Fruit fly (Drosophila melanogaster) whole organism, embryonic: ENCODE data around the gene mldr.
A peak's percentile ranks its signal among the peaks of the same experiment; 100 is the strongest.

Source experiments
- ATbp ChIP-seq: fragments of 200-800 bp; sonication (Bioruptor generic); optimal IDR thresholded peaks from 2 replicates; lab custom pipeline; 2017; ENCODE audit warnings: missing biosample characterization, mild to moderate bottlenecking, missing genetic modification characterization, missing genetic modification reagents
- B-H2 ChIP-seq: fragments of 200-800 bp; sonication (Bioruptor generic); optimal IDR thresholded peaks from 2 replicates; lab custom pipeline; 2018; ENCODE audit warnings: missing biosample characterization, mild to moderate bottlenecking, missing genetic modification characterization
- CG10267 ChIP-seq: fragments of 200-800 bp; sonication (Bioruptor generic); optimal IDR thresholded peaks from 2 replicates; lab custom pipeline; 2018; ENCODE audit warnings: missing biosample characterization, mild to moderate bottlenecking, missing genetic modification characterization, moderate library complexity
- CG11504 ChIP-seq: fragments of 200-800 bp; sonication (Bioruptor generic); optimal IDR thresholded peaks from 3 replicates; lab custom pipeline; 2019; ENCODE audit warnings: missing biosample characterization, mild to moderate bottlenecking, missing genetic modification characterization, moderate library complexity
- CG12659 ChIP-seq: fragments of 200-800 bp; sonication (Bioruptor generic); optimal IDR thresholded peaks from 3 replicates; lab custom pipeline; 2017; ENCODE audit warnings: mild to moderate bottlenecking, missing biosample characterization, missing genetic modification reagents, missing genetic modification characterization
- CG12744 ChIP-seq: fragments of 200-800 bp; sonication (Bioruptor generic); optimal IDR thresholded peaks from 2 replicates; lab custom pipeline; 2016; ENCODE audit warnings: missing biosample characterization, missing genetic modification characterization
- CG12769 ChIP-seq: fragments of 200-800 bp; sonication (Bioruptor generic); optimal IDR thresholded peaks from 2 replicates; lab custom pipeline; 2019; ENCODE audit warnings: missing biosample characterization, mild to moderate bottlenecking, missing genetic modification characterization, moderate library complexity
- CG14050 ChIP-seq: fragments of 200-800 bp; sonication (Bioruptor generic); IDR thresholded peaks from 3 replicates; pipeline ENCODE4 v1.3.6; 2022; ENCODE audit warnings: missing biosample characterization, missing genetic modification characterization
- CG14667 ChIP-seq: fragments of 200-800 bp; sonication (Bioruptor generic); IDR thresholded peaks from 2 replicates; pipeline ENCODE4 v1.3.6; 2022; ENCODE audit warnings: missing biosample characterization, missing genetic modification characterization
- CG15269 ChIP-seq: fragments of 200-800 bp; sonication (Bioruptor generic); optimal IDR thresholded peaks from 2 replicates; lab custom pipeline; 2018; ENCODE audit warnings: missing biosample characterization, mild to moderate bottlenecking, missing genetic modification characterization, moderate library complexity
- CG17385 ChIP-seq: fragments of 200-800 bp; sonication (Bioruptor generic); optimal IDR thresholded peaks from 3 replicates; lab custom pipeline; 2018; ENCODE audit warnings: missing biosample characterization, mild to moderate bottlenecking, missing genetic modification characterization
- CG2199 ChIP-seq: fragments of 200-800 bp; sonication (Bioruptor generic); IDR thresholded peaks from 3 replicates; pipeline ENCODE4 v1.3.6; 2022; ENCODE audit warnings: missing biosample characterization, missing genetic modification characterization
- CG34376 ChIP-seq: fragments of 200-800 bp; sonication (Bioruptor generic); optimal IDR thresholded peaks from 2 replicates; lab custom pipeline; 2018; ENCODE audit warnings: missing biosample characterization, mild to moderate bottlenecking, missing genetic modification characterization
- CG4328 ChIP-seq: fragments of 200-800 bp; sonication (Bioruptor generic); optimal IDR thresholded peaks from 3 replicates; lab custom pipeline; 2017; ENCODE audit warnings: missing biosample characterization, missing genetic modification reagents, missing genetic modification characterization
- CG4617 ChIP-seq: fragments of 200-800 bp; sonication (Bioruptor generic); optimal IDR thresholded peaks from 3 replicates; lab custom pipeline; 2016; ENCODE audit warnings: missing biosample characterization, missing genetic modification characterization, borderline replicate concordance
- CG6272 ChIP-seq: fragments of 200-800 bp; sonication (Bioruptor generic); IDR thresholded peaks from 2 replicates; pipeline ENCODE4 v1.3.6; 2022; ENCODE audit warnings: missing biosample characterization, missing genetic modification characterization
- CG7556 ChIP-seq: fragments of 200-800 bp; sonication (Bioruptor generic); optimal IDR thresholded peaks from 2 replicates; lab custom pipeline; 2017; ENCODE audit warnings: missing biosample characterization, mild to moderate bottlenecking, missing genetic modification characterization
- CG9817 ChIP-seq: fragments of 200-800 bp; sonication (Bioruptor generic); optimal IDR thresholded peaks from 2 replicates; lab custom pipeline; 2018; ENCODE audit warnings: missing biosample characterization, mild to moderate bottlenecking, missing genetic modification characterization, moderate library complexity
- CG9876 ChIP-seq: fragments of 200-800 bp; sonication (Bioruptor generic); optimal IDR thresholded peaks from 2 replicates; lab custom pipeline; 2016; ENCODE audit warnings: missing biosample characterization, missing genetic modification characterization
- Camta ChIP-seq: fragments of 200-800 bp; sonication (Bioruptor generic); optimal IDR thresholded peaks from 2 replicates; lab custom pipeline; 2016; ENCODE audit warnings: missing biosample characterization, missing genetic modification characterization
- D19B ChIP-seq: fragments of 200-800 bp; sonication (Bioruptor generic); optimal IDR thresholded peaks from 2 replicates; lab custom pipeline; 2017; ENCODE audit warnings: missing biosample characterization, mild to moderate bottlenecking, missing genetic modification characterization
- Deaf1 ChIP-seq: fragments of 200-800 bp; optimal IDR thresholded peaks from 3 replicates; lab custom pipeline; 2019; ENCODE audit warnings: missing biosample characterization, mild to moderate bottlenecking, missing genetic modification characterization, moderate library complexity
- Elba2 ChIP-seq: fragments of 200-800 bp; sonication (Bioruptor generic); optimal IDR thresholded peaks from 3 replicates; lab custom pipeline; 2016; ENCODE audit warnings: missing biosample characterization, missing genetic modification characterization
- Ets65A ChIP-seq: fragments of 200-800 bp; sonication (Bioruptor generic); peaks from one replicate; lab custom pipeline; 2016; ENCODE audit warnings: missing biosample characterization, missing genetic modification characterization
- MBD-R2 ChIP-seq: fragments of 200-800 bp; sonication (Bioruptor generic); IDR thresholded peaks from 2 replicates; pipeline ENCODE4 v1.3.6; 2022; ENCODE audit warnings: missing biosample characterization, missing genetic modification characterization
- MESR4 ChIP-seq: fragments of 200-800 bp; sonication (Bioruptor generic); optimal IDR thresholded peaks from 2 replicates; lab custom pipeline; 2018; ENCODE audit warnings: missing biosample characterization, mild to moderate bottlenecking, missing genetic modification characterization, moderate library complexity
- NC2α ChIP-seq: fragments of 200-800 bp; sonication (Bioruptor generic); optimal IDR thresholded peaks from 2 replicates; lab custom pipeline; 2016; ENCODE audit warnings: missing biosample characterization, missing genetic modification characterization
- Nf-YC ChIP-seq: fragments of 200-800 bp; optimal IDR thresholded peaks from 3 replicates; lab custom pipeline; 2019; ENCODE audit warnings: missing biosample characterization, mild to moderate bottlenecking, missing genetic modification characterization, moderate library complexity
- Opbp ChIP-seq: fragments of 200-800 bp; sonication (Bioruptor generic); IDR thresholded peaks from 3 replicates; pipeline ENCODE4 v1.3.6; 2022; ENCODE audit warnings: missing biosample characterization, missing genetic modification characterization; ENCODE audit not compliant: partially characterized antibody
- Ptx1 ChIP-seq: fragments of 200-800 bp; sonication (Bioruptor generic); IDR thresholded peaks from 2 replicates; pipeline ENCODE4 v1.3.6; 2022; ENCODE audit warnings: missing biosample characterization, missing genetic modification characterization
- Tbp ChIP-seq: fragments of >200 bp; optimal IDR thresholded peaks from 2 replicates; lab custom pipeline; 2018; ENCODE audit warnings: missing biosample characterization, missing genetic modification characterization
- Usf ChIP-seq: fragments of 200-800 bp; sonication (Bioruptor generic); optimal IDR thresholded peaks from 2 replicates; lab custom pipeline; 2017; ENCODE audit warnings: missing genotype, missing biosample characterization, missing genetic modification characterization
- caup ChIP-seq: fragments of 200-800 bp; sonication (Bioruptor generic); optimal IDR thresholded peaks from 3 replicates; lab custom pipeline; 2017; ENCODE audit warnings: missing biosample characterization, mild to moderate bottlenecking, missing genetic modification characterization, moderate library complexity; ENCODE audit not compliant: severe bottlenecking
- crp ChIP-seq, 2 experiments: fragments of 200-800 bp; sonication (Bioruptor generic); optimal IDR thresholded peaks; 2 replicates in 1 of 2; 3 replicates in 1 of 2; lab custom pipeline; 2017; ENCODE audit warnings: missing biosample characterization in 2 of 2, missing genetic modification characterization in 2 of 2, mild to moderate bottlenecking in 1 of 2, moderate library complexity in 1 of 2
- fu2 ChIP-seq: fragments of 200-800 bp; sonication (Bioruptor generic); optimal IDR thresholded peaks from 2 replicates; lab custom pipeline; 2016; ENCODE audit warnings: missing biosample characterization, missing genetic modification characterization
- gem ChIP-seq: fragments of 200-800 bp; sonication (Bioruptor generic); optimal IDR thresholded peaks from 2 replicates; lab custom pipeline; 2019; ENCODE audit warnings: missing biosample characterization, mild to moderate bottlenecking, missing genetic modification characterization, moderate library complexity
- hb ChIP-seq: fragments of 200-800 bp; sonication (Bioruptor generic); IDR thresholded peaks from 3 replicates; pipeline ENCODE4 v1.3.6; 2022; ENCODE audit warnings: missing biosample characterization, missing genetic modification characterization; ENCODE audit not compliant: partially characterized antibody
- hbn ChIP-seq: fragments of 200-800 bp; sonication (Bioruptor generic); IDR thresholded peaks from 2 replicates; pipeline ENCODE4 v1.3.6; 2022; ENCODE audit warnings: missing biosample characterization, missing genetic modification characterization; ENCODE audit not compliant: partially characterized antibody
- kay ChIP-seq: fragments of 200-800 bp; sonication (Bioruptor generic); optimal IDR thresholded peaks from 2 replicates; lab custom pipeline; 2016; ENCODE audit warnings: missing biosample characterization, missing genetic modification characterization
- kni ChIP-seq: fragments of 200-800 bp; sonication (Bioruptor generic); optimal IDR thresholded peaks from 3 replicates; lab custom pipeline; 2017; ENCODE audit warnings: mild to moderate bottlenecking, missing biosample characterization, missing genetic modification reagents, missing genetic modification characterization
- maf-S ChIP-seq: fragments of 200-800 bp; sonication (Bioruptor generic); optimal IDR thresholded peaks from 2 replicates; lab custom pipeline; 2016; ENCODE audit warnings: missing biosample characterization, missing genetic modification characterization
- nom ChIP-seq: fragments of 200-800 bp; sonication (Bioruptor generic); optimal IDR thresholded peaks from 2 replicates; lab custom pipeline; 2017; ENCODE audit warnings: missing biosample characterization, missing genetic modification characterization, mild to moderate bottlenecking, moderate library complexity, missing genetic modification reagents
- pan ChIP-seq, 4 experiments: fragments of >200 bp in 3 of 4; fragments of 200-800 bp in 1 of 4; sonication (Bioruptor generic) in 1 of 4; optimal IDR thresholded peaks in 3 of 4; IDR thresholded peaks in 1 of 4; 2 replicates each; pipeline versions ENCODE4 v1.3.6 to Lab custom; 2017 to 2022; ENCODE audit warnings: missing biosample characterization in 2 of 4, missing genetic modification characterization in 2 of 4, mixed read lengths in 1 of 4
- psq ChIP-seq: fragments of 200-800 bp; sonication (Bioruptor generic); optimal IDR thresholded peaks from 2 replicates; lab custom pipeline; 2017; ENCODE audit warnings: missing biosample characterization, missing genetic modification characterization
- sd ChIP-seq: fragments of 200-800 bp; sonication (Bioruptor generic); optimal IDR thresholded peaks from 3 replicates; lab custom pipeline; 2018; ENCODE audit warnings: missing biosample characterization, mild to moderate bottlenecking, missing genetic modification characterization, moderate library complexity
- slbo ChIP-seq: fragments of 200-800 bp; sonication (Bioruptor generic); IDR thresholded peaks from 2 replicates; pipeline ENCODE4 v1.3.6; 2022; ENCODE audit warnings: missing biosample characterization, missing genetic modification characterization
- tna ChIP-seq: fragments of 200-800 bp; sonication (Bioruptor generic); IDR thresholded peaks from 2 replicates; pipeline ENCODE4 v1.3.6; 2022; ENCODE audit warnings: missing biosample characterization, missing genetic modification characterization; ENCODE audit not compliant: partially characterized antibody
- trem ChIP-seq: fragments of 200-800 bp; optimal IDR thresholded peaks from 3 replicates; lab custom pipeline; 2019; ENCODE audit warnings: missing biosample characterization, mild to moderate bottlenecking, missing genetic modification characterization, moderate library complexity

mldr gene

DNA sequence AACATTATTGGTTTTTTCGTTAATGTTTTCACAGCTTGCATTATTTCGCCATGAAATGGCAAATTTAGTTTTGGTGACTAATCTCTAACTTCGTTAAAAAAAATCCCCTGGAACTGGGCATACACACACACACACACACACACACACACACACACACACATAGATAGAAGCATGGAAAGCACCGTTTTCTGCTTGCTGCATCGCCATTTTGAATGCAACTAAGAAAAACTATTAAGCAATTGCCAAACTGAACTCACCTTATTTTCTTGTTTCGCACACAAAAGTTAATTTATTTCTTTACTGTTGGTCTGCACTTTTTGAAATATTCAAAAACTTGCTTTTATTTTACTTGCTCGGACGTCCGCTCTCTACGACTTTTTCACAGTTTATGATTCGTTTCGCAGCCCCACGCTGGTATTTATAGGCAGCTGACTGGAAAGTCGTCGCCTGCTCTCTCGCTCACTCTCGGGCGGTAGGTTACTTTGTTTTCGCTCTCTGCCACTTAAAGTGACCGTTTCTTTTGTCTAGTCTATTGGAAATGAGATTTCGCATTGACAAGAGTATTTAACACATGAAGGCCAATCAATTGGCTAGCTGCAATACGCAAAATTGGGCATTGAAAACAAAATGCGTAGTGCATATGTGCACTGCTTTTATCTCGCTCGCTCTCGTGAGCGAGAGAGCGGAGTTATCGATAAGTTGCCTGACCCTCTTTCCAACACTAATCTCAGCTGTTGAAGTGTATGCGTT lies 12.0 kb upstream of the mldr start (continued):
- TF ChIP-seq B-H2 (no peak), CG2199 (GFP tag; lab: Robert Waterston, UW) (0 out of 3 replicates have a peak, but pooled peaks have one; percentile 46), CG4328 (GFP tag; lab: Kevin White, UChicago) (no peak), gem (no peak), CG12769 (no peak), maf-S (GFP tag; lab: Kevin White, UChicago) (peak; percentile 1), Deaf1 (tag; lab: Kevin White, UChicago) (peak; percentile 58), crp (GFP tag; optimal IDR thresholded peaks at IDR 0.05; lab: Kevin White, UChicago) (peak in 1 of 2 experiments; percentile 75), CG17385 (GFP tag; lab: Kevin White, UChicago) (peak; percentile 53), hb (GFP tag; lab: Robert Waterston, UW) (no peak), sd (tag; lab: Kevin White, UChicago) (no peak), CG14050 (GFP tag; lab: Robert Waterston, UW) (no peak), Ets65A (GFP tag; lab: Kevin White, UChicago) (peak; percentile 53), CG4617 (GFP tag; lab: Kevin White, UChicago) (no peak), D19B (no peak), Ptx1 (GFP tag; lab: Robert Waterston, UW) (no peak), Camta (GFP tag; lab: Kevin White, UChicago) (peak; percentile 41), Elba2 (GFP tag; lab: Kevin White, UChicago) (no peak), Tbp (GFP tag; lab: Kevin White, UChicago) (peak; percentile 94), kay (GFP tag; lab: Kevin White, UChicago) (peak; percentile 36), NC2α (GFP tag; lab: Kevin White, UChicago) (peak; percentile 63), slbo (GFP tag; lab: Robert Waterston, UW) (no peak), ATbp (no peak), CG12659 (GFP tag; lab: Kevin White, UChicago) (peak; percentile 58), MESR4 (GFP tag; lab: Kevin White, UChicago) (peak; percentile 96), fu2 (no peak), Usf (no peak), CG9876 (GFP tag; lab: Kevin White, UChicago) (no peak), CG34376 (GFP tag; lab: Kevin White, UChicago) (peak; percentile 55), CG11504 (no peak), MBD-R2 (no peak), psq (no peak), CG7556 (GFP tag; lab: Kevin White, UChicago) (peak; percentile 22), caup (GFP tag; lab: Kevin White, UChicago) (peak; percentile 25), trem (tag; lab: Kevin White, UChicago) (peak; percentile 27), CG6272 (GFP tag; lab: Robert Waterston, UW) (no peak), CG10267 (tag; lab: Kevin White, UChicago) (peak; percentile 94), hbn (GFP tag; lab: Robert Waterston, UW) (no peak), nom (GFP tag; lab: Kevin White, UChicago) (peak; percentile 9), kni (GFP tag; lab: Kevin White, UChicago) (peak; percentile 40), CG9817 (tag; lab: Kevin White, UChicago) (no peak), CG14667 (GFP tag; lab: Robert Waterston, UW) (no peak), CG15269 (tag; lab: Kevin White, UChicago) (no peak), tna (GFP tag; lab: Robert Waterston, UW) (0 out of 2 replicates have a peak, but pooled peaks have one; percentile 30), CG12744 (no peak), pan (optimal IDR thresholded peaks at IDR 0.05; lab: Kevin White, UChicago) (no peak), pan (GFP tag; optimal IDR thresholded peaks at IDR 0.05 in 1 of 2, IDR thresholded peaks at IDR 0.05 in 1 of 2) (no peak), Nf-YC (tag; lab: Kevin White, UChicago) (peak; percentile 16), Opbp (GFP tag; lab: Robert Waterston, UW) (peak; percentile 13; the same call in 1 of the 3 replicates)
